Worm (Caenorhabditis elegans) whole organism, young adult: ENCODE measurements around the gene C41G6.12.

Source experiments
- D2030.7 ChIP-seq: fragments of 200-800 bp; sonication (Bioruptor generic); IDR thresholded peaks from 2 replicates; pipeline ENCODE4 v1.3.6; 2022; ENCODE audit warnings: missing genetic modification reagents, missing genetic modification characterization, missing compliant biosample characterization
- F23B12.7 ChIP-seq: sonication (generic microtip); optimal IDR thresholded peaks from 2 replicates; lab custom pipeline; 2017; ENCODE audit warnings: missing genetic modification characterization, mild to moderate bottlenecking, missing compliant biosample characterization, antibody characterized with exemption, moderate library complexity; ENCODE audit not compliant: insufficient read depth
- F33H1.4 ChIP-seq: fragments of 200-800 bp; sonication (Bioruptor generic); IDR thresholded peaks from 2 replicates; pipeline ENCODE4 v1.3.6; 2022; ENCODE audit warnings: missing genetic modification reagents, missing genetic modification characterization, missing compliant biosample characterization
- F55B11.4 ChIP-seq: sonication (generic microtip); optimal IDR thresholded peaks from 2 replicates; lab custom pipeline; 2016; ENCODE audit warnings: missing compliant biosample characterization, missing genetic modification characterization, borderline replicate concordance; ENCODE audit not compliant: insufficient read depth
- F57A8.1 ChIP-seq: fragments of 200-800 bp; sonication (Bioruptor generic); optimal IDR thresholded peaks from 2 replicates; lab custom pipeline; 2018; ENCODE audit warnings: mild to moderate bottlenecking, missing genetic modification characterization, moderate library complexity, missing compliant biosample characterization
- Y53F4B.3 ChIP-seq: fragments of 200-800 bp; sonication (Bioruptor generic); IDR thresholded peaks from 2 replicates; pipeline ENCODE4 v1.3.6; 2022; ENCODE audit warnings: missing genetic modification reagents, missing genetic modification characterization, missing compliant biosample characterization
- Y95B8A.8 ChIP-seq: fragments of 200-800 bp; sonication (Bioruptor generic); IDR thresholded peaks from 2 replicates; pipeline ENCODE4 v1.3.6; 2022; ENCODE audit warnings: missing genetic modification reagents, missing genetic modification characterization, missing compliant biosample characterization
- ZK185.1 ChIP-seq: sonication (generic microtip); optimal IDR thresholded peaks from 2 replicates; lab custom pipeline; 2016; ENCODE audit warnings: mild to moderate bottlenecking, missing genetic modification characterization, missing compliant biosample characterization; ENCODE audit not compliant: poor library complexity, severe bottlenecking
- attf-3 ChIP-seq: fragments of 200-800 bp; sonication (Bioruptor generic); conservative IDR thresholded peaks from 2 replicates; pipeline ENCODE4 v1.3.6; 2022; ENCODE audit warnings: missing genetic modification reagents, missing genetic modification characterization, missing compliant biosample characterization
- attf-5 ChIP-seq: fragments of 200-800 bp; sonication (Bioruptor generic); optimal IDR thresholded peaks from 2 replicates; lab custom pipeline; 2018; ENCODE audit warnings: mild to moderate bottlenecking, missing genetic modification characterization, missing compliant biosample characterization
- attf-6 ChIP-seq: fragments of 200-800 bp; sonication (Bioruptor generic); IDR thresholded peaks from 2 replicates; pipeline ENCODE4 v1.3.6; 2022; ENCODE audit warnings: missing genetic modification reagents, missing genetic modification characterization, missing compliant biosample characterization
- ccch-3 ChIP-seq: fragments of 200-800 bp; sonication (Bioruptor generic); optimal IDR thresholded peaks from 2 replicates; lab custom pipeline; 2018; ENCODE audit warnings: mild to moderate bottlenecking, missing genetic modification characterization, missing compliant biosample characterization
- cebp-1 ChIP-seq, 2 experiments: fragments of 200-800 bp in 1 of 2; sonication (Bioruptor generic) in 1 of 2; sonication (generic microtip) in 1 of 2; IDR thresholded peaks in 1 of 2; optimal IDR thresholded peaks in 1 of 2; 2 replicates each; pipeline versions ENCODE4 v1.3.6 to Lab custom; 2017 to 2022; ENCODE audit warnings: missing compliant biosample characterization in 2 of 2, missing genetic modification characterization in 2 of 2, mild to moderate bottlenecking in 1 of 2, missing genetic modification reagents in 1 of 2, moderate library complexity in 1 of 2
- ceh-58 ChIP-seq: fragments of 200-800 bp; sonication (Bioruptor generic); IDR thresholded peaks from 2 replicates; pipeline ENCODE4 v1.3.6; 2022; ENCODE audit warnings: missing genetic modification characterization, missing compliant biosample characterization
- ceh-79 ChIP-seq: sonication (generic microtip); optimal IDR thresholded peaks from 2 replicates; lab custom pipeline; 2017; ENCODE audit warnings: mild to moderate bottlenecking, missing genetic modification characterization, missing compliant biosample characterization
- dpff-1 ChIP-seq: sonication (generic microtip); optimal IDR thresholded peaks from 2 replicates; lab custom pipeline; 2017; ENCODE audit warnings: mild to moderate bottlenecking, missing genetic modification characterization, missing compliant biosample characterization
- efl-1 ChIP-seq: fragments of 150-350 bp; optimal IDR thresholded peaks from 2 replicates; lab custom pipeline; 2014; ENCODE audit warnings: missing biosample characterization, missing genetic modification reagents, missing genetic modification characterization
- egrh-3 ChIP-seq: fragments of 200-800 bp; sonication (Bioruptor generic); IDR thresholded peaks from 2 replicates; pipeline ENCODE4 v1.3.6; 2022; ENCODE audit warnings: missing genetic modification reagents, missing genetic modification characterization, missing compliant biosample characterization
- ets-4 ChIP-seq: fragments of 200-800 bp; sonication (Bioruptor generic); optimal IDR thresholded peaks from 2 replicates; lab custom pipeline; 2018; ENCODE audit warnings: mild to moderate bottlenecking, missing genetic modification characterization, missing compliant biosample characterization
- hlh-26 ChIP-seq: fragments of 200-800 bp; sonication (Bioruptor generic); conservative IDR thresholded peaks from 2 replicates; pipeline ENCODE4 v1.3.6; 2022; ENCODE audit warnings: missing genetic modification reagents, missing genetic modification characterization, missing compliant biosample characterization
- hmg-20 ChIP-seq: fragments of 200-800 bp; sonication (Bioruptor generic); IDR thresholded peaks from 2 replicates; pipeline ENCODE4 v1.3.6; 2022; ENCODE audit warnings: missing genetic modification reagents, missing genetic modification characterization, missing compliant biosample characterization
- lin-26 ChIP-seq: fragments of 200-800 bp; sonication (Bioruptor generic); IDR thresholded peaks from 2 replicates; pipeline ENCODE4 v1.3.6; 2022; ENCODE audit warnings: missing genetic modification reagents, missing genetic modification characterization, missing compliant biosample characterization
- lin-54 ChIP-seq: fragments of 200-800 bp; sonication (Bioruptor generic); optimal IDR thresholded peaks from 2 replicates; lab custom pipeline; 2018; ENCODE audit warnings: mild to moderate bottlenecking, missing genetic modification characterization, missing compliant biosample characterization
- madf-3 ChIP-seq: fragments of 200-800 bp; sonication (Bioruptor generic); IDR thresholded peaks from 2 replicates; pipeline ENCODE4 v1.3.6; 2022; ENCODE audit warnings: missing genetic modification reagents, missing genetic modification characterization, missing compliant biosample characterization
- mes-4 ChIP-seq: sonication (generic microtip); optimal IDR thresholded peaks from 2 replicates; lab custom pipeline; 2016; ENCODE audit warnings: missing genotype, missing genetic modification characterization, missing compliant biosample characterization
- nfya-1 ChIP-seq: sonication (generic microtip); optimal IDR thresholded peaks from 2 replicates; lab custom pipeline; 2017; ENCODE audit warnings: antibody characterized with exemption, missing compliant biosample characterization, missing genetic modification characterization, borderline replicate concordance; ENCODE audit not compliant: insufficient read depth
- nfya-2 ChIP-seq: fragments of 200-800 bp; sonication (Bioruptor generic); IDR thresholded peaks from 2 replicates; pipeline ENCODE4 v1.3.6; 2022; ENCODE audit warnings: missing genetic modification reagents, missing genetic modification characterization, missing compliant biosample characterization
- nhr-27 ChIP-seq: fragments of 200-800 bp; sonication (Bioruptor generic); optimal IDR thresholded peaks from 2 replicates; lab custom pipeline; 2018; ENCODE audit warnings: mild to moderate bottlenecking, missing genetic modification characterization, moderate library complexity, missing compliant biosample characterization
- nhr-90 ChIP-seq: sonication (generic microtip); optimal IDR thresholded peaks from 2 replicates; lab custom pipeline; 2016; ENCODE audit warnings: missing genotype, mild to moderate bottlenecking, missing genetic modification characterization, missing compliant biosample characterization
- rcor-1 ChIP-seq: fragments of 200-800 bp; sonication (Bioruptor generic); IDR thresholded peaks from 2 replicates; pipeline ENCODE4 v1.3.6; 2022; ENCODE audit warnings: missing genetic modification reagents, missing genetic modification characterization, missing compliant biosample characterization
- rec-8 ChIP-seq, 2 experiments: sonication (generic microtip); optimal IDR thresholded peaks; 2 replicates each; lab custom pipeline; 2016; ENCODE audit warnings: mild to moderate bottlenecking in 2 of 2, missing genetic modification characterization in 2 of 2, missing genetic modification reagents in 2 of 2, missing genotype in 2 of 2, missing biosample characterization in 1 of 2, missing compliant biosample characterization in 1 of 2, moderate library complexity in 1 of 2
- rpc-1 ChIP-seq, 2 experiments: fragments of 150-350 bp in 1 of 2; sonication (generic microtip) in 1 of 2; optimal IDR thresholded peaks; 2 replicates each; lab custom pipeline; 2014 to 2018; ENCODE audit warnings: missing biosample characterization in 1 of 2, missing genetic modification characterization in 1 of 2, missing genetic modification reagents in 1 of 2, missing genotype in 1 of 2
- sea-2 ChIP-seq: fragments of 200-800 bp; sonication (Bioruptor generic); IDR thresholded peaks from 2 replicates; pipeline ENCODE4 v1.3.6; 2022; ENCODE audit warnings: missing genetic modification characterization, missing compliant biosample characterization
- snpc-3.4 ChIP-seq: sonication (generic microtip); optimal IDR thresholded peaks from 2 replicates; lab custom pipeline; 2017; ENCODE audit warnings: missing genetic modification characterization, mild to moderate bottlenecking, missing compliant biosample characterization, antibody characterized with exemption, moderate library complexity, missing genotype, missing genetic modification reagents
- snpc-4 ChIP-seq, 5 experiments: fragments of 150-350 bp in 1 of 5; sonication (generic microtip) in 4 of 5; optimal IDR thresholded peaks; 2 replicates each; lab custom pipeline; 2014 to 2018; ENCODE audit warnings: missing genetic modification characterization in 5 of 5, missing biosample characterization in 3 of 5, antibody characterized with exemption in 2 of 5, mild to moderate bottlenecking in 2 of 5, missing compliant biosample characterization in 2 of 5, missing genotype in 2 of 5, moderate library complexity in 2 of 5, missing genetic modification reagents in 1 of 5
- somi-1 ChIP-seq: fragments of 200-800 bp; sonication (Bioruptor generic); optimal IDR thresholded peaks from 2 replicates; lab custom pipeline; 2018; ENCODE audit warnings: mild to moderate bottlenecking, missing genetic modification characterization, missing compliant biosample characterization
- tbx-9 ChIP-seq: sonication (generic microtip); optimal IDR thresholded peaks from 2 replicates; lab custom pipeline; 2016; ENCODE audit warnings: borderline replicate concordance, missing genetic modification characterization, inconsistent platforms, missing compliant biosample characterization
- unc-62 ChIP-seq: fragments of 150-350 bp; optimal IDR thresholded peaks from 2 replicates; lab custom pipeline; 2014; ENCODE audit warnings: missing biosample characterization, missing genetic modification reagents, missing genetic modification characterization
- xnd-1 ChIP-seq: sonication (generic microtip); optimal IDR thresholded peaks from 2 replicates; lab custom pipeline; 2016; ENCODE audit warnings: missing genotype, missing genetic modification reagents, missing genetic modification characterization, missing compliant biosample characterization
- zfh-2 ChIP-seq: fragments of 200-800 bp; sonication (Bioruptor generic); conservative IDR thresholded peaks from 2 replicates; pipeline ENCODE4 v1.3.6; 2022; ENCODE audit warnings: missing genetic modification reagents, missing genetic modification characterization, missing compliant biosample characterization

Gene C41G6.12

DNA sequence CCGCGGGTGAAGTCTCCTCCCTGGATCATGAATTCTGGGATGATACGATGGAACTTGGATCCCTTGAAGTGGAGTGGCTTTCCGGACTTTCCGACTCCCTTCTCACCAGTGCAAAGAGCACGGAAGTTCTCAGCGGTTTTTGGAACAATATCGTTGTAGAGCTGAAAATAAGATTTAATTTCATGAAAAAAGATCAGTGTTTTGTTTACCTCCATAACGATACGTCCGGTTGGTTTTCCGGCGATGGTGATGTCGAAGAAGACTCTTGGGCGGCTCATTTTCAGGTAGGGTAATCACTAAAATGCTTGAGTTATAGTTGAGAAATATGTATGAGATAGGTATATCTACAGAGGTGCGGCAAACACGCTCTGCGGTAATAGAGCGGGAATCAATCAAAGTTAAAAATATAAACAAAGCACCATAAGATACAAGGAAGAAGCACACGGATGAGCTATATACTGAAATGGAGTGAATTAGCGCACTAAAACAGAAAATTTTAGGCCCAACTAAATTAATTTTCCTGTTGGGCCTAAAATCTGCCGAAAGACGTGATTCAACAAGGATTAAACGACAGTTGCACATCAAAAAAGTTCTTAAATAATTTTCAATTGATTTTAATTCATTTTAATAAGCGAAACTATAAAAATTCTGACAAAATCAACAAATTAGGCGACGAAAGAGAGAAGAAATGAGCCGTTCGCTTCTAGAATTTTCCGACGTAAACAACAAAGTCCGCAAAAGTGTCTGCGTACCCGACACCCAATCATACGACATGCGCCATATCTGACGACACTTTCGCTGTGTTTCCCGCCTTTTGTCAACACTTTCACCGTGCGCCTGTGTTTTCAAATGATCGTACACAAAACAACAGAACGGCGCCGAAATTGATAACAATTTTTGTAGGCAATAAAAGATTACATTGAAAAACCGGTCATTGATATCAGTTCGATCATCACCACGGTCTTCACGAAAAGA is 20.2 kb downstream of the C41G6.12 start, which contains the start of the genes cyn-7 and bath-36 (continued):
- TF ChIP-seq nhr-27 (tag; lab: Kevin White, UChicago) (no peak), ceh-79 (no peak), F23B12.7 (peak; percentile 67), rcor-1 (GFP tag; lab: Robert Waterston, UW) (peak; percentile 58), F57A8.1 (GFP tag; lab: Kevin White, UChicago) (no peak), Y95B8A.8 (GFP tag; lab: Robert Waterston, UW) (0 out of 2 replicates have a peak, but pooled peaks have one; percentile 26), hmg-20 (GFP tag; lab: Robert Waterston, UW) (no peak), attf-6 (GFP tag; lab: Robert Waterston, UW) (no peak), madf-3 (GFP tag; lab: Robert Waterston, UW) (0 out of 2 replicates have a peak, but pooled peaks have one; percentile 63), F33H1.4 (peak; percentile 56), D2030.7 (GFP tag; lab: Robert Waterston, UW) (peak; percentile 62; the same call in 1 of the 2 replicates), egrh-3 (GFP tag; lab: Robert Waterston, UW) (no peak), attf-5 (GFP tag; lab: Kevin White, UChicago) (peak; percentile 56), ZK185.1 (tag; lab: Kevin White, UChicago) (peak; percentile 72), Y53F4B.3 (GFP tag; lab: Robert Waterston, UW) (no peak), efl-1 (GFP tag; lab: Kevin White, UChicago) (peak; percentile 73)
- TF ChIP-seq, all 124 proteins: peak for 55

ce11 chrV:15186259-15186927 is 21.2 kb downstream of the C41G6.12 start, which contains the start of gene Y75B12B.3:
Y75B12B.3 (minus strand) TSS chrV:15186279.
- TF ChIP-seq Y95B8A.8 (GFP tag; lab: Robert Waterston, UW) (0 out of 2 replicates have a peak, but pooled peaks have one; percentile 5), dpff-1 (tag; lab: Kevin White, UChicago) (no peak), mes-4 (tag; lab: Kevin White, UChicago) (no peak), unc-62 (GFP tag; lab: Kevin White, UChicago) (no peak), ets-4 (GFP tag; lab: Kevin White, UChicago) (no peak), zfh-2 (peak; percentile 72), nfya-2 (GFP tag; lab: Robert Waterston, UW) (no peak), madf-3 (GFP tag; lab: Robert Waterston, UW) (0 out of 2 replicates have a peak, but pooled peaks have one; percentile 3), rec-8 (tag; optimal IDR thresholded peaks at IDR 0.05; lab: Kevin White, UChicago) (peak in 1 of 2 experiments; percentile 22), sea-2 (GFP tag; lab: Robert Waterston, UW) (no peak), lin-26 (GFP tag; lab: Robert Waterston, UW) (peak; percentile 77), ZK185.1 (tag; lab: Kevin White, UChicago) (no peak), lin-54 (peak; percentile 62), ceh-58 (GFP tag; lab: Robert Waterston, UW) (no peak), nhr-90 (tag; lab: Kevin White, UChicago) (no peak), hlh-26 (GFP tag; lab: Robert Waterston, UW) (no peak), F55B11.4 (tag; lab: Kevin White, UChicago) (no peak), xnd-1 (tag; lab: Kevin White, UChicago) (peak; percentile 11), cebp-1 (GFP tag; IDR thresholded peaks at IDR 0.05; lab: Robert Waterston, UW) (no peak), cebp-1 (tag; optimal IDR thresholded peaks at IDR 0.05; lab: Kevin White, UChicago) (peak; percentile 29), tbx-9 (tag; lab: Kevin White, UChicago) (no peak), nfya-1 (tag; lab: Kevin White, UChicago) (no peak), rpc-1 (optimal IDR thresholded peaks at IDR 0.05; lab: Kevin White, UChicago) (no peak), rpc-1 (tag; optimal IDR thresholded peaks at IDR 0.05; lab: Kevin White, UChicago) (no peak), snpc-3.4 (tag; lab: Kevin White, UChicago) (peak; percentile 24), somi-1 (GFP tag; lab: Kevin White, UChicago) (no peak), ccch-3 (GFP tag; lab: Kevin White, UChicago) (no peak), snpc-4 (GFP tag; optimal IDR thresholded peaks at IDR 0.05; lab: Kevin White, UChicago) (peak; percentile 48), snpc-4 (tag; optimal IDR thresholded peaks at IDR 0.05; lab: Kevin White, UChicago) (peak in 2 of 4 experiments; percentile 0 to 37), attf-3 (no peak)
